Fruit fly (Drosophila melanogaster): ENCODE data around the gene CG17075.
A peak's percentile ranks its signal among the peaks of the same experiment; 100 is the strongest.

CG17075 gene

dm6 chr2L:243819-244218 lies 23.5 kb downstream of the CG17075 start (continued):
- peak; percentile 44; the same call in 1 of the 2 replicates for TF ChIP-seq CG4730 (GFP tag; IDR thresholded peaks at IDR 0.05)
- no peak for TF ChIP-seq CG32767 (GFP tag; IDR thresholded peaks at IDR 0.05)
- no peak for TF ChIP-seq CG3281 (GFP tag; optimal IDR thresholded peaks at IDR 0.05)
- peak; percentile 35 for TF ChIP-seq CG15011 (GFP tag; optimal IDR thresholded peaks at IDR 0.05)
- peak; percentile 41; the same call in 1 of the 2 replicates for TF ChIP-seq Rfx (GFP tag; IDR thresholded peaks at IDR 0.05)
- TF ChIP-seq E2f1 (GFP tag; IDR thresholded peaks at IDR 0.05), result 0 out of 2 replicates have a peak, but pooled peaks have one; percentile 6
- TF ChIP-seq lilli (GFP tag; optimal IDR thresholded peaks at IDR 0.05), result peak; percentile 34
- peak; percentile 36; the same call in 1 of the 2 replicates for TF ChIP-seq CG6689 (GFP tag; IDR thresholded peaks at IDR 0.05)
- no peak for TF ChIP-seq pan (optimal IDR thresholded peaks at IDR 0.05)
- TF ChIP-seq pan (GFP tag; optimal IDR thresholded peaks at IDR 0.05 in 1 of 2, IDR thresholded peaks at IDR 0.05 in 1 of 2), result peak in 1 of 2 experiments; percentile 56

DNA sequence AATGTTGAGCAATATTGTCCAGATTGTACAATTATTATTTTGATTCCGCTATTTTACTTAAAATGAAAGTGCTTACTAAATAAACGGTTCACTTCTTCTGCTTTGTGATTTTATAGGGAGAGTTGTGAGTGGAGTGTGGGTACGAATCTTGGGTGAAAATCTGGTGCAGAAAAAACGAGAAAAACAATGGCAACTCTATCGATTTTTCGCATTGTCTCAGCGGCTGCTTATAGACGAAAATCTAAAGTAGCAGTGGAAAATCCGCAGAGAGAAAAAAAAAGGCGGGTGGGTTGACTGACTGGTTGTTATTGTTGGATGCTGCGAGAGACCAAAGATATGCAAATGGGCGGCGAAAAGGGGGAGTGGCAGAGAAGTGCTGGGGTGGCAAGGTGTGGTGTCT lies 24.2 kb downstream of the CG17075 start:
- no peak for TF ChIP-seq Sry-δ (GFP tag; optimal IDR thresholded peaks at IDR 0.05)
- peak; percentile 33; the same call in 1 of the 2 replicates for TF ChIP-seq chm (GFP tag; IDR thresholded peaks at IDR 0.05)
- no peak for TF ChIP-seq CG11696 (GFP tag; IDR thresholded peaks at IDR 0.05)
- TF ChIP-seq sima (GFP tag; optimal IDR thresholded peaks at IDR 0.05), result no peak
- no peak for TF ChIP-seq dysf (GFP tag; IDR thresholded peaks at IDR 0.05)
- TF ChIP-seq onecut (GFP tag; IDR thresholded peaks at IDR 0.05), result peak; percentile 91
- TF ChIP-seq nerfin-1 (tag; optimal IDR thresholded peaks at IDR 0.05), result peak; percentile 11
- TF ChIP-seq CG33213 (GFP tag; optimal IDR thresholded peaks at IDR 0.05), result no peak
- TF ChIP-seq jing (GFP tag; optimal IDR thresholded peaks at IDR 0.05), result no peak
- no peak for TF ChIP-seq CG15514 (GFP tag; optimal IDR thresholded peaks at IDR 0.05)
- no peak for TF ChIP-seq CG3065 (GFP tag; optimal IDR thresholded peaks at IDR 0.05)
- TF ChIP-seq CG9727 (GFP tag; optimal IDR thresholded peaks at IDR 0.05), result no peak
- 0 out of 2 replicates have a peak, but pooled peaks have one; percentile 36 for TF ChIP-seq MBD-R2 (GFP tag; IDR thresholded peaks at IDR 0.05)
- no peak for TF ChIP-seq corto (GFP tag; optimal IDR thresholded peaks at IDR 0.05)
- TF ChIP-seq CG7357 (GFP tag; IDR thresholded peaks at IDR 0.05), result no peak
- no peak for TF ChIP-seq h (optimal IDR thresholded peaks at IDR 0.05)
- TF ChIP-seq CG13296 (GFP tag; optimal IDR thresholded peaks at IDR 0.05), result no peak
- no peak for TF ChIP-seq CG12155 (GFP tag; optimal IDR thresholded peaks at IDR 0.05)
- TF ChIP-seq Dek (tag; optimal IDR thresholded peaks at IDR 0.05), result no peak
- no peak for TF ChIP-seq CG7372 (GFP tag; IDR thresholded peaks at IDR 0.05)
- TF ChIP-seq CG7271 (tag; optimal IDR thresholded peaks at IDR 0.05), result no peak
- no peak for TF ChIP-seq nerfin-2 (GFP tag; IDR thresholded peaks at IDR 0.05; ENCODE audit: partially characterized antibody)
- TF ChIP-seq Lim3 (GFP tag; IDR thresholded peaks at IDR 0.05), result no peak
- 0 out of 4 replicates have a peak, but pooled peaks have one; percentile 52 for TF ChIP-seq chinmo (GFP tag; IDR thresholded peaks at IDR 0.05; ENCODE audit: partially characterized antibody)
- TF ChIP-seq Hr78 (GFP tag; optimal IDR thresholded peaks at IDR 0.05), result no peak
- no peak for TF ChIP-seq emc (GFP tag; optimal IDR thresholded peaks at IDR 0.05)
- TF ChIP-seq B-H1 (GFP tag; IDR thresholded peaks at IDR 0.05), result no peak
- no peak for TF ChIP-seq Poxn (GFP tag; IDR thresholded peaks at IDR 0.05)
- TF ChIP-seq CG12769 (tag; optimal IDR thresholded peaks at IDR 0.05), result no peak
- no peak for TF ChIP-seq pfk (GFP tag; optimal IDR thresholded peaks at IDR 0.05)
- TF ChIP-seq CG31441 (GFP tag; IDR thresholded peaks at IDR 0.05), result no peak
- TF ChIP-seq Fer2 (tag; optimal IDR thresholded peaks at IDR 0.05), result no peak
- no peak for TF ChIP-seq CG9609 (GFP tag; optimal IDR thresholded peaks at IDR 0.05)
- TF ChIP-seq pros (GFP tag; optimal IDR thresholded peaks at IDR 0.05), result peak; percentile 22
- TF ChIP-seq salm (tag; optimal IDR thresholded peaks at IDR 0.05), result no peak
- no peak for TF ChIP-seq sug (tag; optimal IDR thresholded peaks at IDR 0.05)
- TF ChIP-seq ac (GFP tag; optimal IDR thresholded peaks at IDR 0.05), result no peak
- TF ChIP-seq Six4 (GFP tag; optimal IDR thresholded peaks at IDR 0.05), result no peak
- no peak for TF ChIP-seq bcd (GFP tag; optimal IDR thresholded peaks at IDR 0.05)
- no peak for TF ChIP-seq sob (GFP tag; IDR thresholded peaks at IDR 0.05)
- TF ChIP-seq gro (GFP tag; optimal IDR thresholded peaks at IDR 0.05), result no peak
